Worm (Caenorhabditis elegans) whole organism, young adult: ENCODE measurements around the gene his-31.

Experiments
- B0035.1 ChIP-seq: sonication (generic microtip); optimal IDR thresholded peaks from 2 replicates; lab custom pipeline; 2016; ENCODE audit warnings: missing genetic modification characterization, mild to moderate bottlenecking, missing compliant biosample characterization, missing genotype, missing genetic modification reagents
- B0261.1 ChIP-seq: sonication (generic microtip); optimal IDR thresholded peaks from 2 replicates; lab custom pipeline; 2016; ENCODE audit warnings: mild to moderate bottlenecking, missing genetic modification characterization, moderate library complexity, missing compliant biosample characterization
- F33H1.4 ChIP-seq: fragments of 200-800 bp; sonication (Bioruptor generic); IDR thresholded peaks from 2 replicates; pipeline ENCODE4 v1.3.6; 2022; ENCODE audit warnings: missing genetic modification reagents, missing genetic modification characterization, missing compliant biosample characterization
- F39B2.1 ChIP-seq: fragments of 200-800 bp; sonication (Bioruptor generic); IDR thresholded peaks from 2 replicates; pipeline ENCODE4 v1.3.6; 2022; ENCODE audit warnings: missing genetic modification reagents, missing genetic modification characterization, missing compliant biosample characterization
- K12H6.12 ChIP-seq: fragments of 200-800 bp; sonication (Bioruptor generic); optimal IDR thresholded peaks from 2 replicates; lab custom pipeline; 2018; ENCODE audit warnings: mild to moderate bottlenecking, missing genetic modification characterization, missing compliant biosample characterization
- T07F8.4 ChIP-seq: sonication (generic microtip); optimal IDR thresholded peaks from 2 replicates; lab custom pipeline; 2016; ENCODE audit warnings: mild to moderate bottlenecking, missing genetic modification characterization, moderate library complexity, missing compliant biosample characterization
- T26A5.8 ChIP-seq: sonication (generic microtip); optimal IDR thresholded peaks from 2 replicates; lab custom pipeline; 2016; ENCODE audit warnings: missing genetic modification characterization, missing compliant biosample characterization
- Y53F4B.3 ChIP-seq: fragments of 200-800 bp; sonication (Bioruptor generic); IDR thresholded peaks from 2 replicates; pipeline ENCODE4 v1.3.6; 2022; ENCODE audit warnings: missing genetic modification reagents, missing genetic modification characterization, missing compliant biosample characterization
- Y79H2A.3 ChIP-seq: fragments of 200-800 bp; sonication (Bioruptor generic); conservative IDR thresholded peaks from 2 replicates; pipeline ENCODE4 v1.3.6; 2022; ENCODE audit warnings: missing genetic modification reagents, missing genetic modification characterization, missing compliant biosample characterization
- ZK185.1 ChIP-seq: sonication (generic microtip); optimal IDR thresholded peaks from 2 replicates; lab custom pipeline; 2016; ENCODE audit warnings: mild to moderate bottlenecking, missing genetic modification characterization, missing compliant biosample characterization; ENCODE audit not compliant: poor library complexity, severe bottlenecking
- akir-1 ChIP-seq: fragments of 200-800 bp; sonication (Bioruptor generic); optimal IDR thresholded peaks from 2 replicates; lab custom pipeline; 2018; ENCODE audit warnings: mild to moderate bottlenecking, missing genetic modification characterization, moderate library complexity, missing compliant biosample characterization
- atf-7 ChIP-seq: sonication (generic microtip); optimal IDR thresholded peaks from 2 replicates; lab custom pipeline; 2017; ENCODE audit warnings: mild to moderate bottlenecking, missing genetic modification characterization, missing compliant biosample characterization
- attf-5 ChIP-seq: fragments of 200-800 bp; sonication (Bioruptor generic); optimal IDR thresholded peaks from 2 replicates; lab custom pipeline; 2018; ENCODE audit warnings: mild to moderate bottlenecking, missing genetic modification characterization, missing compliant biosample characterization
- bed-1 ChIP-seq: fragments of 200-800 bp; sonication (Bioruptor generic); IDR thresholded peaks from 2 replicates; pipeline ENCODE4 v1.3.6; 2022; ENCODE audit warnings: missing genetic modification reagents, missing genetic modification characterization, missing compliant biosample characterization
- bed-2 ChIP-seq: fragments of 200-800 bp; sonication (Bioruptor generic); IDR thresholded peaks from 2 replicates; pipeline ENCODE4 v1.3.6; 2022; ENCODE audit warnings: missing genetic modification reagents, missing genetic modification characterization, missing compliant biosample characterization
- ccch-3 ChIP-seq: fragments of 200-800 bp; sonication (Bioruptor generic); optimal IDR thresholded peaks from 2 replicates; lab custom pipeline; 2018; ENCODE audit warnings: mild to moderate bottlenecking, missing genetic modification characterization, missing compliant biosample characterization
- ceh-27 ChIP-seq: fragments of 200-800 bp; sonication (Bioruptor generic); optimal IDR thresholded peaks from 2 replicates; lab custom pipeline; 2018; ENCODE audit warnings: mild to moderate bottlenecking, missing genetic modification characterization, moderate library complexity, missing compliant biosample characterization
- ceh-40 ChIP-seq: fragments of 200-800 bp; sonication (Bioruptor generic); IDR thresholded peaks from 2 replicates; pipeline ENCODE4 v1.3.6; 2022; ENCODE audit warnings: missing genetic modification characterization, missing compliant biosample characterization
- ceh-91 ChIP-seq: fragments of 200-800 bp; sonication (Bioruptor generic); IDR thresholded peaks from 2 replicates; pipeline ENCODE4 v1.3.6; 2022; ENCODE audit warnings: missing genetic modification reagents, missing genetic modification characterization, missing compliant biosample characterization
- egl-44 ChIP-seq: fragments of 200-800 bp; sonication (Bioruptor generic); IDR thresholded peaks from 2 replicates; pipeline ENCODE4 v1.3.6; 2022; ENCODE audit warnings: missing genetic modification reagents, missing genetic modification characterization, missing compliant biosample characterization
- egrh-3 ChIP-seq: fragments of 200-800 bp; sonication (Bioruptor generic); IDR thresholded peaks from 2 replicates; pipeline ENCODE4 v1.3.6; 2022; ENCODE audit warnings: missing genetic modification reagents, missing genetic modification characterization, missing compliant biosample characterization
- fkh-3 ChIP-seq: sonication (generic microtip); optimal IDR thresholded peaks from 2 replicates; lab custom pipeline; 2016; ENCODE audit warnings: mild to moderate bottlenecking, missing genetic modification characterization, missing compliant biosample characterization
- hrde-1 ChIP-seq: sonication (generic microtip); optimal IDR thresholded peaks from 2 replicates; lab custom pipeline; 2016; ENCODE audit warnings: missing genetic modification characterization, mild to moderate bottlenecking, missing compliant biosample characterization, moderate library complexity, missing genotype, missing genetic modification reagents, borderline replicate concordance
- lag-1 ChIP-seq: fragments of 200-800 bp; sonication (Bioruptor generic); IDR thresholded peaks from 2 replicates; pipeline ENCODE4 v1.3.6; 2022; ENCODE audit warnings: missing genetic modification reagents, missing genetic modification characterization, missing compliant biosample characterization
- let-526 ChIP-seq: fragments of 200-800 bp; sonication (Bioruptor generic); IDR thresholded peaks from 2 replicates; pipeline ENCODE4 v1.3.6; 2022; ENCODE audit warnings: missing genetic modification reagents, missing genetic modification characterization, missing compliant biosample characterization
- madf-6 ChIP-seq: fragments of 200-800 bp; sonication (Bioruptor generic); IDR thresholded peaks from 2 replicates; pipeline ENCODE4 v1.3.6; 2022; ENCODE audit warnings: missing genetic modification reagents, missing genetic modification characterization, missing compliant biosample characterization
- madf-8 ChIP-seq: fragments of 200-800 bp; sonication (Bioruptor generic); conservative IDR thresholded peaks from 2 replicates; pipeline ENCODE4 v1.3.6; 2022; ENCODE audit warnings: missing genetic modification reagents, missing genetic modification characterization, missing compliant biosample characterization
- mcd-1 ChIP-seq: fragments of 200-800 bp; sonication (Bioruptor generic); IDR thresholded peaks from 2 replicates; pipeline ENCODE4 v1.3.6; 2022; ENCODE audit warnings: missing genetic modification reagents, missing genetic modification characterization, missing compliant biosample characterization
- mel-28 ChIP-seq: sonication (generic microtip); optimal IDR thresholded peaks from 2 replicates; lab custom pipeline; 2016; ENCODE audit warnings: borderline replicate concordance, mild to moderate bottlenecking, missing genetic modification characterization, missing compliant biosample characterization
- nfya-1 ChIP-seq: sonication (generic microtip); optimal IDR thresholded peaks from 2 replicates; lab custom pipeline; 2017; ENCODE audit warnings: antibody characterized with exemption, missing compliant biosample characterization, missing genetic modification characterization, borderline replicate concordance; ENCODE audit not compliant: insufficient read depth
- nhr-120 ChIP-seq: fragments of 200-800 bp; sonication (Bioruptor generic); IDR thresholded peaks from 2 replicates; pipeline ENCODE4 v1.3.6; 2022; ENCODE audit warnings: missing genetic modification characterization, missing compliant biosample characterization
- nhr-27 ChIP-seq: fragments of 200-800 bp; sonication (Bioruptor generic); optimal IDR thresholded peaks from 2 replicates; lab custom pipeline; 2018; ENCODE audit warnings: mild to moderate bottlenecking, missing genetic modification characterization, moderate library complexity, missing compliant biosample characterization
- nhr-80 ChIP-seq: sonication (generic microtip); optimal IDR thresholded peaks from 2 replicates; lab custom pipeline; 2016; ENCODE audit warnings: missing genetic modification characterization, missing compliant biosample characterization
- rec-8 ChIP-seq, 2 experiments: sonication (generic microtip); optimal IDR thresholded peaks; 2 replicates each; lab custom pipeline; 2016; ENCODE audit warnings: mild to moderate bottlenecking in 2 of 2, missing genetic modification characterization in 2 of 2, missing genetic modification reagents in 2 of 2, missing genotype in 2 of 2, missing biosample characterization in 1 of 2, missing compliant biosample characterization in 1 of 2, moderate library complexity in 1 of 2
- sdz-38 ChIP-seq: sonication (generic microtip); optimal IDR thresholded peaks from 2 replicates; lab custom pipeline; 2016; ENCODE audit warnings: missing genotype, missing genetic modification characterization, missing compliant biosample characterization
- sea-2 ChIP-seq: fragments of 200-800 bp; sonication (Bioruptor generic); IDR thresholded peaks from 2 replicates; pipeline ENCODE4 v1.3.6; 2022; ENCODE audit warnings: missing genetic modification characterization, missing compliant biosample characterization
- snpc-3.4 ChIP-seq: sonication (generic microtip); optimal IDR thresholded peaks from 2 replicates; lab custom pipeline; 2017; ENCODE audit warnings: missing genetic modification characterization, mild to moderate bottlenecking, missing compliant biosample characterization, antibody characterized with exemption, moderate library complexity, missing genotype, missing genetic modification reagents
- somi-1 ChIP-seq: fragments of 200-800 bp; sonication (Bioruptor generic); optimal IDR thresholded peaks from 2 replicates; lab custom pipeline; 2018; ENCODE audit warnings: mild to moderate bottlenecking, missing genetic modification characterization, missing compliant biosample characterization
- sptf-2 ChIP-seq: fragments of 200-800 bp; sonication (Bioruptor generic); optimal IDR thresholded peaks from 2 replicates; lab custom pipeline; 2018; ENCODE audit warnings: mild to moderate bottlenecking, missing genetic modification characterization, missing compliant biosample characterization
- tbp1 ChIP-seq: fragments of 200-800 bp; sonication (Bioruptor generic); optimal IDR thresholded peaks from 2 replicates; lab custom pipeline; 2018; ENCODE audit warnings: mild to moderate bottlenecking, missing genetic modification characterization, missing compliant biosample characterization
- unc-62 ChIP-seq: fragments of 150-350 bp; optimal IDR thresholded peaks from 2 replicates; lab custom pipeline; 2014; ENCODE audit warnings: missing biosample characterization, missing genetic modification reagents, missing genetic modification characterization
- ztf-25 ChIP-seq: fragments of 200-800 bp; sonication (Bioruptor generic); IDR thresholded peaks from 2 replicates; pipeline ENCODE4 v1.3.6; 2022; ENCODE audit warnings: missing genetic modification reagents, missing genetic modification characterization, missing compliant biosample characterization

his-31 gene

DNA sequence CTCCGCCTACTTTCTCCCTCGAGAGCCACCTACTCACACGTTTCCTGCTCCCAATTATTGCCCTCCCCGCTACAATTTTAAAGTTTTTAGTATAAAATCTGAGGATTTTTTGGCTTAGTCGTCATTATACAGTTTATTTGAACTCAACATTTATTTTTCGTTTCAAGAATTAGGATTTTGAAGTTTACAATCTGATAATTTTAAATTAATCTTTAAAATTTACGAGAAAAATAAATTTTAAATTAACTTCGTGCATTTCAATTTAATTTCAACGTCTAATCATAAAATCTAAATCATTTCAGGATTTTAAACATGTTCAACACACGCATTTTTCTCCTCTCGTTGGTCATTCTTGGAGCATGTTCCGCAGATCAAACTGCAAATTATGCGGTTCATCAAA lies 4.9 kb downstream of the his-31 start, which contains the start of gene F35H10.2:
F35H10.2 (plus strand) TSS at position 301 of the 400 bp plus-strand sequence.
- no peak for TF ChIP-seq mcd-1
- TF ChIP-seq egl-44 (GFP tag; lab: Robert Waterston, UW) = no peak
- no peak for TF ChIP-seq nhr-27 (tag; lab: Kevin White, UChicago)
- TF ChIP-seq, all 124 proteins: peak for 0

DNA sequence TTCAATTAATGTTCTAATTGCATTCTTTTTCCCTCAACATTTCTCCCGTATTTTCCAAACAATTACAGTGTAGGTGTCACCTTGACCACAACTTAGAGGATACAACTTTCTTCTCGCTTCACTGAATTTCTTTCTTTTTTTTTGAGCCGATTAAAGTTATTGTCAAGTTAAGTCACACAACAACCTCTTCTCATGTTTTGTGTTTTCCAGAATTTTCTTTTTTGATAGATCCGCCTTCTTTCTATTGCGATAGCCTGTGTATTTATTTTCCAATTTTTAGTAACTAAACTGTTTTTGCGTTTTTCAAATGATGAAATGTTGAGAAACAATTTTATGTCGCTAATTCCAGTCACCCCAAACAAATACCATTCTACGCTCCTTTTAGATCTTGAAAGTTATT lies 8.1 kb downstream of the his-31 start, which contains the start of gene F35H10.3:
F35H10.3 (plus strand) TSS at position 301 of the 400 bp plus-strand sequence.
- no peak for TF ChIP-seq sdz-38 (tag; lab: Kevin White, UChicago)
- TF ChIP-seq somi-1 (GFP tag; lab: Kevin White, UChicago) = no peak
- TF ChIP-seq madf-6 (GFP tag; lab: Robert Waterston, UW) = no peak
- TF ChIP-seq tbp1 (GFP tag; lab: Kevin White, UChicago) = no peak
- TF ChIP-seq bed-1 (GFP tag; lab: Robert Waterston, UW) = no peak
- TF ChIP-seq T26A5.8 (tag; lab: Kevin White, UChicago) = no peak
- no peak for TF ChIP-seq T07F8.4 (tag; lab: Kevin White, UChicago)
- TF ChIP-seq nhr-80 (tag; lab: Kevin White, UChicago) = no peak
- no peak for TF ChIP-seq nfya-1
- no peak for TF ChIP-seq fkh-3 (tag; lab: Kevin White, UChicago)
- no peak for TF ChIP-seq ceh-40
- no peak for TF ChIP-seq rec-8 (tag; optimal IDR thresholded peaks at IDR 0.05; lab: Kevin White, UChicago)
- no peak for TF ChIP-seq hrde-1 (tag; lab: Kevin White, UChicago)
- TF ChIP-seq K12H6.12 (tag; lab: Kevin White, UChicago) = no peak

ce11 chrIV:8318799-8319198 lies 15.0 kb downstream of the his-31 start:
- TF ChIP-seq ceh-91 (GFP tag; lab: Robert Waterston, UW) (no peak), F33H1.4 (GFP tag; lab: Robert Waterston, UW) (no peak), atf-7 (tag; lab: Kevin White, UChicago) (no peak), nhr-27 (tag; lab: Kevin White, UChicago) (no peak), unc-62 (GFP tag; lab: Kevin White, UChicago) (no peak), sea-2 (GFP tag; lab: Robert Waterston, UW) (no peak), madf-8 (GFP tag; lab: Robert Waterston, UW) (no peak), egrh-3 (GFP tag; lab: Robert Waterston, UW) (no peak), hrde-1 (tag; lab: Kevin White, UChicago) (no peak), mel-28 (tag; lab: Kevin White, UChicago) (no peak), let-526 (no peak)

ce11 chrIV:8317800-8318199 lies 16.0 kb downstream of the his-31 start:
- TF ChIP-seq snpc-3.4 = no peak
- TF ChIP-seq K12H6.12 (tag; lab: Kevin White, UChicago) = no peak
- TF ChIP-seq Y53F4B.3 (GFP tag; lab: Robert Waterston, UW) = no peak
- TF ChIP-seq F39B2.1 (GFP tag; lab: Robert Waterston, UW) = no peak
- TF ChIP-seq bed-2 (GFP tag; lab: Robert Waterston, UW) = no peak
- TF ChIP-seq sptf-2 (GFP tag; lab: Kevin White, UChicago) = no peak
- no peak for TF ChIP-seq ceh-27 (GFP tag; lab: Kevin White, UChicago)
- TF ChIP-seq, all 124 proteins: peak for 0

DNA sequence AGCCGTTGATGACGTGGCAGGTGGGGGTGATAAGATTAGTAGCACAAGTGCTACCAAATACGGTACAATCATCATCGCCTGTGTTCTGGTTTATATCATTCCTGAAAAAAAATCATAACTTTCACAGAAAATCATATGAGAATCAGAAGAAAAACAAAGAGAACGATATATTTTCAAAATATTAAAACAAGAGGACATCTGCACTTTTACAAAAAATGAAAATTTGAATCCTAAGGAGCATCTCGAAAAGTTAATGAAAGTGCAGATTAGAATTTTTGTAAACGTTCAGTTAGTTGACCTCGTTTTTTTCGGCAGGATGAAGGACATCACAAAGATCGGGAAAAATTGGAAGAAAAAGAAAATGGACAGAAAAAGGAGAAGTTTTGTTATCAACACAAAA lies 20.9 kb downstream of the his-31 start, which contains the start of gene F35H10.10:
F35H10.10 (minus strand) TSS at position 101 of the 400 bp plus-strand sequence.
- TF ChIP-seq ZK185.1 (tag; lab: Kevin White, UChicago) = no peak
- TF ChIP-seq ccch-3 (GFP tag; lab: Kevin White, UChicago) = no peak
- no peak for TF ChIP-seq rec-8 (tag; optimal IDR thresholded peaks at IDR 0.05; lab: Kevin White, UChicago)
- no peak for TF ChIP-seq attf-5 (GFP tag; lab: Kevin White, UChicago)
- TF ChIP-seq B0035.1 (tag; lab: Kevin White, UChicago) = no peak
- TF ChIP-seq ztf-25 (GFP tag; lab: Robert Waterston, UW) = no peak
- no peak for TF ChIP-seq bed-2 (GFP tag; lab: Robert Waterston, UW)
- no peak for TF ChIP-seq Y79H2A.3 (GFP tag; lab: Robert Waterston, UW)
- TF ChIP-seq snpc-3.4 = no peak
- TF ChIP-seq B0261.1 (tag; lab: Kevin White, UChicago) = no peak
- no peak for TF ChIP-seq nhr-120 (GFP tag; lab: Robert Waterston, UW)
- TF ChIP-seq T26A5.8 (tag; lab: Kevin White, UChicago) = no peak
- TF ChIP-seq akir-1 = no peak
- no peak for TF ChIP-seq lag-1 (GFP tag; lab: Robert Waterston, UW)
